Fruit fly (Drosophila melanogaster) whole organism, adult: ENCODE measurements around the gene mei-217.

ENCODE experiments used
- CG11617 ChIP-seq: fragments of 200-800 bp; sonication (Bioruptor generic); optimal IDR thresholded peaks from 2 replicates; lab custom pipeline; 2017; ENCODE audit warnings: mild to moderate bottlenecking, missing biosample characterization, missing genetic modification reagents, missing genetic modification characterization
- CG12768 ChIP-seq: fragments of 200-800 bp; sonication (Bioruptor generic); optimal IDR thresholded peaks from 2 replicates; lab custom pipeline; 2017; ENCODE audit warnings: missing biosample characterization, missing genetic modification characterization, mild to moderate bottlenecking, moderate library complexity, missing genetic modification reagents
- CG14711 ChIP-seq: fragments of 200-800 bp; sonication (Bioruptor generic); optimal IDR thresholded peaks from 2 replicates; lab custom pipeline; 2018; ENCODE audit warnings: missing biosample characterization, mild to moderate bottlenecking, missing genetic modification characterization, moderate library complexity
- CG1620 ChIP-seq: fragments of 200-800 bp; sonication (Bioruptor generic); optimal IDR thresholded peaks from 2 replicates; lab custom pipeline; 2016; ENCODE audit warnings: missing biosample characterization, missing genetic modification characterization
- CG33017 ChIP-seq: fragments of 200-800 bp; sonication (Bioruptor generic); optimal IDR thresholded peaks from 2 replicates; lab custom pipeline; 2018; ENCODE audit warnings: missing biosample characterization, mild to moderate bottlenecking, missing genetic modification characterization, moderate library complexity
- CG5204 ChIP-seq: fragments of 200-800 bp; sonication (Bioruptor generic); optimal IDR thresholded peaks from 2 replicates; lab custom pipeline; 2016; ENCODE audit warnings: missing biosample characterization, missing genetic modification characterization
- CG7045 ChIP-seq: fragments of 200-800 bp; sonication (Bioruptor generic); optimal IDR thresholded peaks from 2 replicates; lab custom pipeline; 2017; ENCODE audit warnings: missing biosample characterization, mild to moderate bottlenecking, missing genetic modification characterization
- CG7101 ChIP-seq: fragments of 200-800 bp; sonication (Bioruptor generic); optimal IDR thresholded peaks from 2 replicates; lab custom pipeline; 2018; ENCODE audit warnings: missing biosample characterization, mild to moderate bottlenecking, missing genetic modification characterization, moderate library complexity
- Clk ChIP-seq: fragments of 200-800 bp; sonication (Bioruptor generic); optimal IDR thresholded peaks from 2 replicates; lab custom pipeline; 2017; ENCODE audit warnings: missing biosample characterization, missing genetic modification characterization
- Crg-1 ChIP-seq: fragments of 200-800 bp; sonication (Bioruptor generic); optimal IDR thresholded peaks from 2 replicates; lab custom pipeline; 2016; ENCODE audit warnings: missing biosample characterization, missing genetic modification characterization
- Hr96 ChIP-seq: fragments of 200-800 bp; sonication (Bioruptor generic); optimal IDR thresholded peaks from 2 replicates; lab custom pipeline; 2016; ENCODE audit warnings: missing biosample characterization, missing genetic modification characterization
- Mnt ChIP-seq: fragments of 200-800 bp; sonication (Bioruptor generic); optimal IDR thresholded peaks from 2 replicates; lab custom pipeline; 2016; ENCODE audit warnings: missing biosample characterization, mild to moderate bottlenecking, missing genetic modification characterization
- bab1 ChIP-seq: fragments of 200-800 bp; sonication (Bioruptor generic); optimal IDR thresholded peaks from 3 replicates; lab custom pipeline; 2019; ENCODE audit warnings: missing biosample characterization, mild to moderate bottlenecking, missing genetic modification characterization, moderate library complexity
- cic ChIP-seq: fragments of 200-800 bp; sonication (Bioruptor generic); optimal IDR thresholded peaks from 2 replicates; lab custom pipeline; 2017; ENCODE audit warnings: missing biosample characterization, mild to moderate bottlenecking, missing genetic modification characterization, moderate library complexity
- cnc ChIP-seq, 2 experiments: fragments of >200 bp; optimal IDR thresholded peaks; 2 replicates each; lab custom pipeline; 2017
- kay ChIP-seq: fragments of 200-800 bp; sonication (Bioruptor generic); peaks from one replicate; lab custom pipeline; 2016; ENCODE audit warnings: missing biosample characterization, missing genetic modification characterization, borderline replicate concordance
- ovo ChIP-seq: fragments of 200-800 bp; sonication (Bioruptor generic); optimal IDR thresholded peaks from 2 replicates; lab custom pipeline; 2016; ENCODE audit warnings: missing biosample characterization, missing genetic modification characterization
- pad ChIP-seq: fragments of 200-800 bp; sonication (Bioruptor generic); optimal IDR thresholded peaks from 3 replicates; lab custom pipeline; 2017; ENCODE audit warnings: missing biosample characterization, missing genetic modification characterization, mild to moderate bottlenecking, moderate library complexity, missing genetic modification reagents
- tj ChIP-seq: fragments of 200-800 bp; sonication (Bioruptor generic); optimal IDR thresholded peaks from 3 replicates; lab custom pipeline; 2017; ENCODE audit warnings: missing biosample characterization, mild to moderate bottlenecking, missing genetic modification characterization, moderate library complexity
- toe ChIP-seq: fragments of 200-800 bp; sonication (Bioruptor generic); optimal IDR thresholded peaks from 2 replicates; lab custom pipeline; 2016; ENCODE audit warnings: missing biosample characterization, missing genetic modification characterization

Gene mei-217

dm6 chrX:17172777-17173315 is 30.1 kb upstream of the mei-217 start:
- no peak for TF ChIP-seq CG12768 (GFP tag; lab: Kevin White, UChicago)
- no peak for TF ChIP-seq CG1620 (GFP tag; lab: Kevin White, UChicago)
- no peak for TF ChIP-seq Crg-1 (GFP tag; lab: Kevin White, UChicago)
- no peak for TF ChIP-seq CG14711 (tag; lab: Kevin White, UChicago)
- TF ChIP-seq toe: no peak

dm6 chrX:17172123-17172522 is 29.3 kb upstream of the mei-217 start:
- TF ChIP-seq cic (GFP tag; lab: Kevin White, UChicago) (no peak), CG5204 (no peak), CG11617 (no peak), Crg-1 (GFP tag; lab: Kevin White, UChicago) (no peak), CG7101 (tag; lab: Kevin White, UChicago) (no peak), CG14711 (tag; lab: Kevin White, UChicago) (no peak), Clk (GFP tag; lab: Kevin White, UChicago) (no peak), kay (GFP tag; lab: Kevin White, UChicago) (no peak), toe (no peak), CG7045 (GFP tag; lab: Kevin White, UChicago) (no peak), CG33017 (no peak), CG1620 (GFP tag; lab: Kevin White, UChicago) (no peak), tj (no peak), Hr96 (GFP tag; lab: Kevin White, UChicago) (no peak)

- no peak for TF ChIP-seq kay (GFP tag; lab: Kevin White, UChicago)
- TF ChIP-seq toe: no peak
- peak; percentile 24 for TF ChIP-seq CG7045 (GFP tag; lab: Kevin White, UChicago)
- TF ChIP-seq tj: no peak
- TF ChIP-seq cnc (optimal IDR thresholded peaks at IDR 0.05; lab: Kevin White, UChicago): no peak
- TF ChIP-seq Clk (GFP tag; lab: Kevin White, UChicago): no peak
- TF ChIP-seq CG33017: peak; percentile 67
- TF ChIP-seq bab1: peak; percentile 28
- TF ChIP-seq CG7101 (tag; lab: Kevin White, UChicago): peak; percentile 75
- peak; percentile 11 for TF ChIP-seq pad (GFP tag; lab: Kevin White, UChicago)
- TF ChIP-seq CG14711 (tag; lab: Kevin White, UChicago): peak; percentile 62
- peak; percentile 30 for TF ChIP-seq CG11617
- no peak for TF ChIP-seq Crg-1 (GFP tag; lab: Kevin White, UChicago)
- no peak for TF ChIP-seq Mnt
- TF ChIP-seq ovo (GFP tag; lab: Kevin White, UChicago): peak; percentile 32
- no peak for TF ChIP-seq cic (GFP tag; lab: Kevin White, UChicago)
- no peak for TF ChIP-seq Hr96 (GFP tag; lab: Kevin White, UChicago)
- peak; percentile 38 for TF ChIP-seq CG12768 (GFP tag; lab: Kevin White, UChicago)
- no peak for TF ChIP-seq CG5204
- TF ChIP-seq CG1620 (GFP tag; lab: Kevin White, UChicago): no peak
These were observed 27.7 kb upstream of the mei-217 start for dm6 chrX:17170484-17170944.

- TF ChIP-seq toe (no peak), CG1620 (GFP tag; lab: Kevin White, UChicago) (no peak), Clk (GFP tag; lab: Kevin White, UChicago) (no peak), bab1 (no peak), CG7045 (GFP tag; lab: Kevin White, UChicago) (no peak), pad (GFP tag; lab: Kevin White, UChicago) (no peak), CG12768 (GFP tag; lab: Kevin White, UChicago) (no peak), CG11617 (no peak), CG33017 (no peak), cnc (optimal IDR thresholded peaks at IDR 0.05; lab: Kevin White, UChicago) (no peak), Crg-1 (GFP tag; lab: Kevin White, UChicago) (no peak), kay (GFP tag; lab: Kevin White, UChicago) (no peak), Mnt (no peak), tj (no peak), ovo (GFP tag; lab: Kevin White, UChicago) (no peak), Hr96 (GFP tag; lab: Kevin White, UChicago) (no peak), cic (GFP tag; lab: Kevin White, UChicago) (no peak), CG14711 (tag; lab: Kevin White, UChicago) (no peak), CG5204 (no peak), CG7101 (tag; lab: Kevin White, UChicago) (no peak)
These were observed 24.5 kb upstream of the mei-217 start for dm6 chrX:17167304-17167703.

- no peak for TF ChIP-seq Crg-1 (GFP tag; lab: Kevin White, UChicago)
- TF ChIP-seq bab1: no peak
These were observed 19.7 kb upstream of the mei-217 start for dm6 chrX:17162446-17163013.

dm6 chrX:17160396-17161040 is 17.7 kb upstream of the mei-217 start:
- TF ChIP-seq CG1620 (GFP tag; lab: Kevin White, UChicago) (no peak), CG14711 (tag; lab: Kevin White, UChicago) (no peak), Hr96 (GFP tag; lab: Kevin White, UChicago) (no peak), CG7101 (tag; lab: Kevin White, UChicago) (no peak), Mnt (no peak), ovo (GFP tag; lab: Kevin White, UChicago) (no peak)
